Fruit fly (Drosophila melanogaster) whole organism, adult: ENCODE measurements around the gene CG8813.

Experiments used
- CG11617 ChIP-seq: fragments of 200-800 bp; sonication (Bioruptor generic); optimal IDR thresholded peaks from 2 replicates; lab custom pipeline; 2017; ENCODE audit warnings: mild to moderate bottlenecking, missing biosample characterization, missing genetic modification reagents, missing genetic modification characterization
- CG12768 ChIP-seq: fragments of 200-800 bp; sonication (Bioruptor generic); optimal IDR thresholded peaks from 2 replicates; lab custom pipeline; 2017; ENCODE audit warnings: missing biosample characterization, missing genetic modification characterization, mild to moderate bottlenecking, moderate library complexity, missing genetic modification reagents
- CG14711 ChIP-seq: fragments of 200-800 bp; sonication (Bioruptor generic); optimal IDR thresholded peaks from 2 replicates; lab custom pipeline; 2018; ENCODE audit warnings: missing biosample characterization, mild to moderate bottlenecking, missing genetic modification characterization, moderate library complexity
- CG1620 ChIP-seq: fragments of 200-800 bp; sonication (Bioruptor generic); optimal IDR thresholded peaks from 2 replicates; lab custom pipeline; 2016; ENCODE audit warnings: missing biosample characterization, missing genetic modification characterization
- CG33017 ChIP-seq: fragments of 200-800 bp; sonication (Bioruptor generic); optimal IDR thresholded peaks from 2 replicates; lab custom pipeline; 2018; ENCODE audit warnings: missing biosample characterization, mild to moderate bottlenecking, missing genetic modification characterization, moderate library complexity
- CG5204 ChIP-seq: fragments of 200-800 bp; sonication (Bioruptor generic); optimal IDR thresholded peaks from 2 replicates; lab custom pipeline; 2016; ENCODE audit warnings: missing biosample characterization, missing genetic modification characterization
- CG7045 ChIP-seq: fragments of 200-800 bp; sonication (Bioruptor generic); optimal IDR thresholded peaks from 2 replicates; lab custom pipeline; 2017; ENCODE audit warnings: missing biosample characterization, mild to moderate bottlenecking, missing genetic modification characterization
- CG7101 ChIP-seq: fragments of 200-800 bp; sonication (Bioruptor generic); optimal IDR thresholded peaks from 2 replicates; lab custom pipeline; 2018; ENCODE audit warnings: missing biosample characterization, mild to moderate bottlenecking, missing genetic modification characterization, moderate library complexity
- Clk ChIP-seq: fragments of 200-800 bp; sonication (Bioruptor generic); optimal IDR thresholded peaks from 2 replicates; lab custom pipeline; 2017; ENCODE audit warnings: missing biosample characterization, missing genetic modification characterization
- Crg-1 ChIP-seq: fragments of 200-800 bp; sonication (Bioruptor generic); optimal IDR thresholded peaks from 2 replicates; lab custom pipeline; 2016; ENCODE audit warnings: missing biosample characterization, missing genetic modification characterization
- Hr96 ChIP-seq: fragments of 200-800 bp; sonication (Bioruptor generic); optimal IDR thresholded peaks from 2 replicates; lab custom pipeline; 2016; ENCODE audit warnings: missing biosample characterization, missing genetic modification characterization
- Mnt ChIP-seq: fragments of 200-800 bp; sonication (Bioruptor generic); optimal IDR thresholded peaks from 2 replicates; lab custom pipeline; 2016; ENCODE audit warnings: missing biosample characterization, mild to moderate bottlenecking, missing genetic modification characterization
- bab1 ChIP-seq: fragments of 200-800 bp; sonication (Bioruptor generic); optimal IDR thresholded peaks from 3 replicates; lab custom pipeline; 2019; ENCODE audit warnings: missing biosample characterization, mild to moderate bottlenecking, missing genetic modification characterization, moderate library complexity
- cic ChIP-seq: fragments of 200-800 bp; sonication (Bioruptor generic); optimal IDR thresholded peaks from 2 replicates; lab custom pipeline; 2017; ENCODE audit warnings: missing biosample characterization, mild to moderate bottlenecking, missing genetic modification characterization, moderate library complexity
- cnc ChIP-seq, 2 experiments: fragments of >200 bp; optimal IDR thresholded peaks; 2 replicates each; lab custom pipeline; 2017
- kay ChIP-seq: fragments of 200-800 bp; sonication (Bioruptor generic); peaks from one replicate; lab custom pipeline; 2016; ENCODE audit warnings: missing biosample characterization, missing genetic modification characterization, borderline replicate concordance
- ovo ChIP-seq: fragments of 200-800 bp; sonication (Bioruptor generic); optimal IDR thresholded peaks from 2 replicates; lab custom pipeline; 2016; ENCODE audit warnings: missing biosample characterization, missing genetic modification characterization
- pad ChIP-seq: fragments of 200-800 bp; sonication (Bioruptor generic); optimal IDR thresholded peaks from 3 replicates; lab custom pipeline; 2017; ENCODE audit warnings: missing biosample characterization, missing genetic modification characterization, mild to moderate bottlenecking, moderate library complexity, missing genetic modification reagents
- tj ChIP-seq: fragments of 200-800 bp; sonication (Bioruptor generic); optimal IDR thresholded peaks from 3 replicates; lab custom pipeline; 2017; ENCODE audit warnings: missing biosample characterization, mild to moderate bottlenecking, missing genetic modification characterization, moderate library complexity
- toe ChIP-seq: fragments of 200-800 bp; sonication (Bioruptor generic); optimal IDR thresholded peaks from 2 replicates; lab custom pipeline; 2016; ENCODE audit warnings: missing biosample characterization, missing genetic modification characterization

The CG8813 gene

dm6 chr2L:2869008-2869702 lies at the start of gene CG8813:
Gene CG8813, plus strand, starts transcription at chr2L:2869652.
- TF ChIP-seq cic (GFP tag; lab: Kevin White, UChicago) (no peak), Mnt (GFP tag; lab: Kevin White, UChicago) (no peak), kay (GFP tag; lab: Kevin White, UChicago) (no peak), CG7045 (GFP tag; lab: Kevin White, UChicago) (no peak), CG11617 (GFP tag; lab: Kevin White, UChicago) (no peak), cnc (optimal IDR thresholded peaks at IDR 0.05; lab: Kevin White, UChicago) (no peak), Crg-1 (GFP tag; lab: Kevin White, UChicago) (no peak)

- TF ChIP-seq kay (GFP tag; lab: Kevin White, UChicago) (no peak), Crg-1 (GFP tag; lab: Kevin White, UChicago) (no peak), CG7045 (GFP tag; lab: Kevin White, UChicago) (no peak), Clk (no peak), CG1620 (GFP tag; lab: Kevin White, UChicago) (no peak)
Measured at dm6 chr2L:2825406-2825805, 44.0 kb upstream of the CG8813 start, which contains the start of gene CG3123. Gene CG3123, minus strand, starts transcription at chr2L:2825506.

dm6 chr2L:2829637-2830340 lies 39.7 kb upstream of the CG8813 start, which contains the start of gene Duox:
Gene Duox, minus strand, starts transcription at chr2L:2830248.
- no peak for TF ChIP-seq bab1 (GFP tag; lab: Kevin White, UChicago)
- TF ChIP-seq CG1620 (GFP tag; lab: Kevin White, UChicago), result no peak
- peak; percentile 13 for TF ChIP-seq ovo (GFP tag; lab: Kevin White, UChicago)
- TF ChIP-seq Crg-1 (GFP tag; lab: Kevin White, UChicago), result no peak
- peak; percentile 18 for TF ChIP-seq pad (GFP tag; lab: Kevin White, UChicago)
- no peak for TF ChIP-seq Mnt (GFP tag; lab: Kevin White, UChicago)
- no peak for TF ChIP-seq CG7101

- peak; percentile 32 for TF ChIP-seq CG5204 (GFP tag; lab: Kevin White, UChicago)
- TF ChIP-seq toe (GFP tag; lab: Kevin White, UChicago), result peak; percentile 9
- TF ChIP-seq CG7045 (GFP tag; lab: Kevin White, UChicago), result peak; percentile 56
- TF ChIP-seq ovo (GFP tag; lab: Kevin White, UChicago), result no peak
- peak; percentile 12 for TF ChIP-seq bab1 (GFP tag; lab: Kevin White, UChicago)
- no peak for TF ChIP-seq Crg-1 (GFP tag; lab: Kevin White, UChicago)
Measured at dm6 chr2L:2830341-2830800, 39.1 kb upstream of the CG8813 start.

dm6 chr2L:2837742-2838461 lies 31.6 kb upstream of the CG8813 start, which contains the start of the genes CG3119 and Cpr23B:
Gene CG3119, minus strand, starts transcription at chr2L:2837833.
Gene Cpr23B, plus strand, starts transcription at chr2L:2838411.
- TF ChIP-seq CG7045 (GFP tag; lab: Kevin White, UChicago) (no peak), CG7101 (no peak), cic (GFP tag; lab: Kevin White, UChicago) (no peak), Hr96 (GFP tag; lab: Kevin White, UChicago) (no peak), cnc (optimal IDR thresholded peaks at IDR 0.05; lab: Kevin White, UChicago) (no peak), tj (GFP tag; lab: Kevin White, UChicago) (no peak), pad (GFP tag; lab: Kevin White, UChicago) (no peak), bab1 (GFP tag; lab: Kevin White, UChicago) (no peak), Crg-1 (GFP tag; lab: Kevin White, UChicago) (no peak), CG11617 (GFP tag; lab: Kevin White, UChicago) (no peak), Clk (no peak), toe (GFP tag; lab: Kevin White, UChicago) (no peak), CG1620 (GFP tag; lab: Kevin White, UChicago) (no peak), CG12768 (GFP tag; lab: Kevin White, UChicago) (no peak), kay (GFP tag; lab: Kevin White, UChicago) (no peak)

dm6 chr2L:2839850-2840249 lies 29.6 kb upstream of the CG8813 start, which contains the start of gene CG2975:
Gene CG2975, plus strand, starts transcription at chr2L:2840124.
- no peak for TF ChIP-seq Mnt (GFP tag; lab: Kevin White, UChicago)
- no peak for TF ChIP-seq toe (GFP tag; lab: Kevin White, UChicago)
- TF ChIP-seq CG5204 (GFP tag; lab: Kevin White, UChicago), result no peak
- TF ChIP-seq Clk, result no peak
- TF ChIP-seq CG12768 (GFP tag; lab: Kevin White, UChicago), result no peak
- TF ChIP-seq bab1 (GFP tag; lab: Kevin White, UChicago), result no peak
- TF ChIP-seq tj (GFP tag; lab: Kevin White, UChicago), result no peak
- no peak for TF ChIP-seq cic (GFP tag; lab: Kevin White, UChicago)
- TF ChIP-seq CG7045 (GFP tag; lab: Kevin White, UChicago), result no peak
- no peak for TF ChIP-seq Crg-1 (GFP tag; lab: Kevin White, UChicago)
- TF ChIP-seq CG14711, result no peak
- no peak for TF ChIP-seq CG11617 (GFP tag; lab: Kevin White, UChicago)
- TF ChIP-seq pad (GFP tag; lab: Kevin White, UChicago), result no peak
- TF ChIP-seq CG7101, result no peak
- TF ChIP-seq ovo (GFP tag; lab: Kevin White, UChicago), result no peak
- TF ChIP-seq Hr96 (GFP tag; lab: Kevin White, UChicago), result no peak
- no peak for TF ChIP-seq CG1620 (GFP tag; lab: Kevin White, UChicago)
- no peak for TF ChIP-seq cnc (optimal IDR thresholded peaks at IDR 0.05; lab: Kevin White, UChicago)
- no peak for TF ChIP-seq CG33017 (tag; lab: Kevin White, UChicago)
